Worm (Caenorhabditis elegans) whole organism, early embryonic: Measurements from ENCODE around the gene ace-1.

Source experiments
- B0310.2 ChIP-seq: sonication (generic microtip); optimal IDR thresholded peaks from 2 replicates; lab custom pipeline; 2016; ENCODE audit warnings: mild to moderate bottlenecking, missing genetic modification characterization, missing compliant biosample characterization
- F13C5.2 ChIP-seq: sonication (generic microtip); optimal IDR thresholded peaks from 2 replicates; lab custom pipeline; 2017; ENCODE audit warnings: mild to moderate bottlenecking, missing genetic modification characterization, inconsistent platforms, missing compliant biosample characterization
- aly-1 ChIP-seq: sonication (generic microtip); optimal IDR thresholded peaks from 2 replicates; lab custom pipeline; 2016; ENCODE audit warnings: missing genetic modification characterization, missing compliant biosample characterization
- ama-1 ChIP-seq: fragments of 150-350 bp; optimal IDR thresholded peaks from 2 replicates; lab custom pipeline; 2014
- ceh-13 ChIP-seq: fragments of 200-800 bp; sonication (Bioruptor generic); optimal IDR thresholded peaks from 2 replicates; lab custom pipeline; 2018; ENCODE audit warnings: mild to moderate bottlenecking, missing genetic modification characterization, missing compliant biosample characterization
- ceh-36 ChIP-seq: sonication (generic microtip); optimal IDR thresholded peaks from 2 replicates; lab custom pipeline; 2016; ENCODE audit warnings: missing genetic modification characterization, inconsistent platforms, missing compliant biosample characterization
- ets-7 ChIP-seq: sonication (generic microtip); optimal IDR thresholded peaks from 2 replicates; lab custom pipeline; 2016; ENCODE audit warnings: missing genotype, missing genetic modification characterization, missing compliant biosample characterization
- flt-1 ChIP-seq: fragments of 200-800 bp; sonication (Bioruptor generic); IDR thresholded peaks from 2 replicates; pipeline ENCODE4 v1.3.6; 2022; ENCODE audit warnings: missing genetic modification characterization, missing compliant biosample characterization
- hmbx-1 ChIP-seq: sonication (generic microtip); optimal IDR thresholded peaks from 2 replicates; lab custom pipeline; 2016; ENCODE audit warnings: mild to moderate bottlenecking, missing genetic modification characterization, missing compliant biosample characterization
- hmg-4 ChIP-seq: fragments of 200-800 bp; sonication (Bioruptor generic); optimal IDR thresholded peaks from 2 replicates; lab custom pipeline; 2018; ENCODE audit warnings: mild to moderate bottlenecking, missing genetic modification characterization, missing compliant biosample characterization
- hnd-1 ChIP-seq: sonication (generic microtip); optimal IDR thresholded peaks from 2 replicates; lab custom pipeline; 2016; ENCODE audit warnings: missing genetic modification characterization, missing compliant biosample characterization
- pes-1 ChIP-seq: fragments of 200-800 bp; sonication (Bioruptor generic); IDR thresholded peaks from 2 replicates; pipeline ENCODE4 v1.3.6; 2022; ENCODE audit warnings: missing genetic modification reagents, missing genetic modification characterization, missing compliant biosample characterization
- scrt-1 ChIP-seq: fragments of 200-800 bp; sonication (Bioruptor generic); IDR thresholded peaks from 2 replicates; pipeline ENCODE4 v1.3.6; 2022; ENCODE audit warnings: missing genetic modification characterization, missing compliant biosample characterization
- sea-1 ChIP-seq: fragments of 200-800 bp; sonication (Bioruptor generic); conservative IDR thresholded peaks from 2 replicates; pipeline ENCODE4 v1.3.6; 2022; ENCODE audit warnings: missing genetic modification characterization, missing compliant biosample characterization
- tbx-11 ChIP-seq: fragments of 200-800 bp; sonication (Bioruptor generic); IDR thresholded peaks from 2 replicates; pipeline ENCODE4 v1.3.6; 2022; ENCODE audit warnings: missing genetic modification characterization, missing compliant biosample characterization
- tbx-37 ChIP-seq: fragments of 200-800 bp; sonication (Bioruptor generic); conservative IDR thresholded peaks from 2 replicates; pipeline ENCODE4 v1.3.6; 2022; ENCODE audit warnings: missing genetic modification reagents, missing genetic modification characterization, missing compliant biosample characterization
- tra-4 ChIP-seq: sonication (generic microtip); optimal IDR thresholded peaks from 2 replicates; lab custom pipeline; 2017; ENCODE audit warnings: missing genetic modification characterization, missing compliant biosample characterization

Gene ace-1

ce11 chrX:16328328-16328727 lies 38.8 kb upstream of the ace-1 start, which contains the start of gene C11G6.2:
Gene C11G6.2 (plus strand): TSS chrX:16328628.
- TF ChIP-seq tra-4 (tag; lab: Kevin White, UChicago) (no peak), hmg-4 (GFP tag; lab: Kevin White, UChicago) (no peak), pes-1 (GFP tag; lab: Robert Waterston, UW) (no peak), hnd-1 (tag; lab: Kevin White, UChicago) (no peak), ets-7 (tag; lab: Kevin White, UChicago) (no peak), sea-1 (GFP tag; lab: Robert Waterston, UW) (no peak), ceh-36 (tag; lab: Kevin White, UChicago) (no peak), tbx-37 (GFP tag; lab: Robert Waterston, UW) (no peak), aly-1 (no peak), tbx-11 (GFP tag; lab: Robert Waterston, UW) (no peak), hmbx-1 (no peak), F13C5.2 (no peak)

DNA sequence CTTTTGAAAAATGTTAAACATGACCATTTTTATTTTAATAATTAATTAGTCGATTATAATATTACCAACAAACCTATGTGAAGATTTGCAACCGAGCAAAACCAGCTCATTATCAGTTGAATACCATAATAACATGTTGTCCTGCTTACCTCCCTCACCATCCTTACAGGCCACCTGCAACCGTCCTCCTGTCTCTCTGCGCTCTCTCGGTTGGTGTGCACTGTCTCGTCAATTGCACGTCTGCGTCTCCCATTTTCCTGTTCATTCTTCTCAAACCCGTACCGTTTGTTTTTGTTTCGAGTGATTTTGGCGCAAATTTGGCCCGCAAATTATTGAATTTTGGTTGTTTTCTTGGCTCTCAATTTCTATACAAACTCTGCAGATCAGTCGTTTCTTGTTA lies 35.7 kb upstream of the ace-1 start:
- TF ChIP-seq pes-1 (GFP tag; lab: Robert Waterston, UW) = no peak
- TF ChIP-seq ceh-36 (tag; lab: Kevin White, UChicago) = no peak
- TF ChIP-seq tra-4 (tag; lab: Kevin White, UChicago) = no peak
- no peak for TF ChIP-seq scrt-1
- no peak for TF ChIP-seq flt-1
- TF ChIP-seq sea-1 (GFP tag; lab: Robert Waterston, UW) = no peak
- no peak for TF ChIP-seq ceh-13 (GFP tag; lab: Kevin White, UChicago)
- no peak for TF ChIP-seq hmbx-1
- no peak for TF ChIP-seq hmg-4 (GFP tag; lab: Kevin White, UChicago)
- no peak for TF ChIP-seq B0310.2
- TF ChIP-seq ets-7 (tag; lab: Kevin White, UChicago) = no peak
- TF ChIP-seq tbx-37 (GFP tag; lab: Robert Waterston, UW) = no peak
- no peak for TF ChIP-seq hnd-1 (tag; lab: Kevin White, UChicago)
- TF ChIP-seq tbx-11 (GFP tag; lab: Robert Waterston, UW) = no peak
- no peak for TF ChIP-seq F13C5.2
- no peak for TF ChIP-seq ama-1 (lab: Kevin White, UChicago)
- TF ChIP-seq aly-1 = no peak

DNA sequence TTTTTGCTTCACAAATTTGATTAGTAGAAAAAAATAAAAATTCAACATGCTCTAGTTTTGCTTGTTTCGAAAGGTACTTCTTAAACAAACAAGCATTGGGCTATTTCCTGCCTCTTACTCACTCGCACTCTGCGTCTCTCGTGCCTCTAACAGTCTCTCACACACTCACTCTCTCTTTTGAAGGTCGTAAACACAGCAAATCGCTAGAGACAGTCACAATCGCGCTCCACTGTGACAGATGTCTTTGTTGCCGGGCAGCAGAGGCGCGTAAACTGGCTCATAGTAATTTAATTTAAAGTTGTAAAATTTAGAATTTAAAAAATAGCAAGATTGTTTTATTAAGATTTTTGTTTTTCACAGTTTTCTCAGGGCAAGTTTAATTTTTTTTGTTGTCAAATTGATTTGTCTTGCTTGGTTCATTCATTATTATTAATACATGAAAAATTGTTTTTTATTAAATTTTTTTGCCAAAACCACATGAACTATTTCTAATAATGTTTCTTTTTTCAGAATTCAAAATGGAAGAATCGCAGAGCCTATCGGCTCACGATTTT lies 35.1 kb upstream of the ace-1 start, which contains the start of gene taf-3:
taf-3 (plus strand) TSS at position 504 of the 554 bp plus-strand sequence.
- TF ChIP-seq B0310.2 (no peak), F13C5.2 (peak; percentile 22)

DNA sequence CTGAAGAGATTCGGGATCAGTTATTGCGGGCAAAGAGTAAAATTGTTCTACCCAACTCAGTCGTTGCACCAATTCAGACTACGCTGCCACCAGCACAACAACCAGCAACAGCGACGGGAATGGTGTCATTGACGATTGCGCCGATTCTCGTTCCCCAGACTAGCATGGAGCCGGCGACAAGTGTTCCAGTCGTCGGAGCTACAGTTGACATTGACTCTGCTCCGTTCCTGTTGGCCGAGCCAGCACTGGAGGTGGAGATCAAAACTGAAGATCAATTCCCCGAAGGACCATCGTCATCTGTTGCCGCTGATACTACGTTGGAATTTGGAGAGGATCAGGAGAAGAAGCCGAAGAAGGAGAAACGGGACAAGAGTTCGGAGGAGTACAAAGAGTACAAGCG lies 31.7 kb upstream of the ace-1 start:
- no peak for TF ChIP-seq ets-7 (tag; lab: Kevin White, UChicago)
- TF ChIP-seq sea-1 (GFP tag; lab: Robert Waterston, UW) = no peak
- TF ChIP-seq scrt-1 = no peak
- TF ChIP-seq aly-1 = no peak
- TF ChIP-seq F13C5.2 = no peak
- TF ChIP-seq hmg-4 (GFP tag; lab: Kevin White, UChicago) = no peak
- no peak for TF ChIP-seq ceh-13 (GFP tag; lab: Kevin White, UChicago)

- TF ChIP-seq ceh-13 (GFP tag; lab: Kevin White, UChicago) (no peak), hmbx-1 (no peak), aly-1 (no peak), tbx-11 (GFP tag; lab: Robert Waterston, UW) (no peak), ets-7 (tag; lab: Kevin White, UChicago) (no peak), B0310.2 (no peak), ceh-36 (tag; lab: Kevin White, UChicago) (no peak), scrt-1 (no peak), F13C5.2 (no peak), tra-4 (tag; lab: Kevin White, UChicago) (no peak), hmg-4 (GFP tag; lab: Kevin White, UChicago) (no peak), pes-1 (GFP tag; lab: Robert Waterston, UW) (no peak), hnd-1 (tag; lab: Kevin White, UChicago) (no peak)
These were observed 30.2 kb upstream of the ace-1 start for ce11 chrX:16336940-16337339.

ce11 chrX:16337399-16337798 lies 29.7 kb upstream of the ace-1 start:
- TF ChIP-seq ets-7 (tag; lab: Kevin White, UChicago) = no peak
- no peak for TF ChIP-seq F13C5.2
- TF ChIP-seq hmg-4 (GFP tag; lab: Kevin White, UChicago) = no peak
- no peak for TF ChIP-seq sea-1 (GFP tag; lab: Robert Waterston, UW)

- TF ChIP-seq ets-7 (tag; lab: Kevin White, UChicago) (no peak), flt-1 (no peak), F13C5.2 (no peak), hnd-1 (tag; lab: Kevin White, UChicago) (no peak), hmg-4 (GFP tag; lab: Kevin White, UChicago) (no peak), ama-1 (lab: Kevin White, UChicago) (no peak), pes-1 (GFP tag; lab: Robert Waterston, UW) (no peak), scrt-1 (no peak)
These were observed 27.9 kb upstream of the ace-1 start for ce11 chrX:16339207-16339606.

DNA sequence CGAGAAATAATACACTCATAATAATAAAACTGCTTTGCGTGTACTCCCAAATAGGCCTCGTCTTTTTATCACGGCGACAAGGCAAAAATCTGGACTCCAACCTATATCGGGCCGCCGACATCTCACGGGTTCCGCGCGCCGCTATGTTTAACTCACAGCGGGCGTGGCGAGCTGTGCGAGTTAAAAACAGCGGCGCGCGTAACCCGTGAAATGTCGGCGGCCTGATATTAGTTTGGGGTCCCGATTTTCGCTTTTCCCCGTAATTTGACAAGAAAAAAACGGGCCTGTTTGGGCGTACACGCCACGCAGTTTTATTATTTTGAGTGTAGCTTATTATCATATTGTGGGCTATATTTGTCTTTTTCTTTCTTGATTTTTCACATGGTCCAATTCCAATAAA lies 25.3 kb upstream of the ace-1 start:
- TF ChIP-seq hnd-1 (tag; lab: Kevin White, UChicago) (no peak), ama-1 (lab: Kevin White, UChicago) (no peak), flt-1 (no peak), B0310.2 (no peak), tbx-11 (GFP tag; lab: Robert Waterston, UW) (no peak), hmg-4 (GFP tag; lab: Kevin White, UChicago) (no peak), scrt-1 (no peak), F13C5.2 (no peak), tbx-37 (GFP tag; lab: Robert Waterston, UW) (no peak), hmbx-1 (no peak), pes-1 (GFP tag; lab: Robert Waterston, UW) (no peak), ets-7 (tag; lab: Kevin White, UChicago) (no peak), sea-1 (GFP tag; lab: Robert Waterston, UW) (no peak), ceh-13 (GFP tag; lab: Kevin White, UChicago) (no peak), aly-1 (no peak), tra-4 (tag; lab: Kevin White, UChicago) (no peak), ceh-36 (tag; lab: Kevin White, UChicago) (no peak)
